Worm (Caenorhabditis elegans) whole organism, L1 larva: Measurements from ENCODE around the gene F28F9.3.

Experiments used
- Y116A8C.19 ChIP-seq: sonication (generic microtip); optimal IDR thresholded peaks from 2 replicates; lab custom pipeline; 2016; ENCODE audit warnings: missing compliant biosample characterization, missing genetic modification characterization, borderline replicate concordance
- ama-1 ChIP-seq: fragments of 150-350 bp; optimal IDR thresholded peaks from 2 replicates; lab custom pipeline; 2014
- ceh-88 ChIP-seq: fragments of 200-800 bp; sonication (Bioruptor generic); IDR thresholded peaks from 2 replicates; pipeline ENCODE4 v1.3.6; 2022; ENCODE audit warnings: missing genetic modification characterization, missing compliant biosample characterization
- nhr-28 ChIP-seq: fragments of 150-350 bp; optimal IDR thresholded peaks from 2 replicates; lab custom pipeline; 2014; ENCODE audit warnings: missing biosample characterization, missing genetic modification characterization
- pqm-1 ChIP-seq: sonication (generic microtip); optimal IDR thresholded peaks from 3 replicates; lab custom pipeline; 2017; ENCODE audit warnings: missing biosample characterization, missing genetic modification characterization
- sox-4 ChIP-seq: sonication (generic microtip); optimal IDR thresholded peaks from 2 replicates; lab custom pipeline; 2016; ENCODE audit warnings: missing genetic modification characterization, missing compliant biosample characterization
- sptf-1 ChIP-seq: fragments of 150-350 bp; optimal IDR thresholded peaks from 2 replicates; lab custom pipeline; 2014; ENCODE audit warnings: missing biosample characterization, missing genetic modification characterization
- unc-62 ChIP-seq: fragments of 150-350 bp; optimal IDR thresholded peaks from 2 replicates; lab custom pipeline; 2014; ENCODE audit warnings: missing biosample characterization, missing genetic modification reagents, missing genetic modification characterization
- unc-86 ChIP-seq: sonication (generic microtip); optimal IDR thresholded peaks from 2 replicates; lab custom pipeline; 2016; ENCODE audit warnings: missing genetic modification characterization, missing compliant biosample characterization
- xbp-1 ChIP-seq: sonication (generic microtip); optimal IDR thresholded peaks from 2 replicates; lab custom pipeline; 2016; ENCODE audit warnings: missing genetic modification characterization, missing compliant biosample characterization
- ztf-11 ChIP-seq, 2 experiments: sonication (generic microtip); optimal IDR thresholded peaks; 2 replicates each; lab custom pipeline; 2016 to 2017; ENCODE audit warnings: missing genetic modification characterization in 2 of 2, missing biosample characterization in 1 of 2, missing compliant biosample characterization in 1 of 2

- TF ChIP-seq ztf-11 (tag; optimal IDR thresholded peaks at IDR 0.05; lab: Kevin White, UChicago) (no peak), xbp-1 (no peak), ceh-88 (no peak), ama-1 (lab: Kevin White, UChicago) (no peak), sptf-1 (tag; lab: Kevin White, UChicago) (no peak), unc-62 (GFP tag; lab: Kevin White, UChicago) (no peak), sox-4 (tag; lab: Kevin White, UChicago) (no peak), pqm-1 (no peak), unc-86 (tag; lab: Kevin White, UChicago) (no peak), nhr-28 (tag; lab: Kevin White, UChicago) (no peak), Y116A8C.19 (tag; lab: Kevin White, UChicago) (no peak)
Measured at ce11 chrIV:3812812-3813211, 13.9 kb upstream of the F28F9.3 start.
